Worm (Caenorhabditis elegans) whole organism, L3 larva: ENCODE measurements around the gene sru-27.

Experiments used
- R02D3.7 ChIP-seq: fragments of 150-350 bp; optimal IDR thresholded peaks from 2 replicates; lab custom pipeline; 2014; ENCODE audit warnings: missing biosample characterization, missing genetic modification characterization
- ZK546.5 ChIP-seq: sonication (generic microtip); optimal IDR thresholded peaks from 2 replicates; lab custom pipeline; 2017; ENCODE audit warnings: missing biosample characterization, missing genetic modification characterization
- aly-2 ChIP-seq: fragments of 150-350 bp; optimal IDR thresholded peaks from 2 replicates; lab custom pipeline; 2014; ENCODE audit warnings: missing biosample characterization, missing genetic modification characterization
- ama-1 ChIP-seq: fragments of 150-350 bp; optimal IDR thresholded peaks from 2 replicates; lab custom pipeline; 2018
- ceh-28 ChIP-seq: fragments of 150-350 bp; optimal IDR thresholded peaks from 2 replicates; lab custom pipeline; 2014; ENCODE audit warnings: missing biosample characterization, missing genetic modification reagents, missing genetic modification characterization
- ceh-9 ChIP-seq: sonication (generic microtip); optimal IDR thresholded peaks from 2 replicates; lab custom pipeline; 2018; ENCODE audit warnings: missing biosample characterization, missing genetic modification characterization
- egl-27 ChIP-seq: sonication (generic microtip); optimal IDR thresholded peaks from 4 replicates; lab custom pipeline; 2017; ENCODE audit warnings: missing biosample characterization, missing genetic modification reagents, missing genetic modification characterization
- elt-2 ChIP-seq: sonication (generic microtip); optimal IDR thresholded peaks from 2 replicates; lab custom pipeline; 2016; ENCODE audit warnings: missing genetic modification reagents, mild to moderate bottlenecking, missing genetic modification characterization, missing compliant biosample characterization
- eor-1 ChIP-seq, 2 experiments: fragments of 150-350 bp; optimal IDR thresholded peaks; 2 replicates each; lab custom pipeline; 2014 to 2018; ENCODE audit warnings: missing biosample characterization in 2 of 2, missing genetic modification characterization in 2 of 2
- fkh-10 ChIP-seq: sonication (generic microtip); optimal IDR thresholded peaks from 2 replicates; lab custom pipeline; 2017; ENCODE audit warnings: missing biosample characterization, missing genetic modification reagents, missing genetic modification characterization
- fkh-2 ChIP-seq: fragments of 150-350 bp; optimal IDR thresholded peaks from 2 replicates; lab custom pipeline; 2014; ENCODE audit warnings: missing biosample characterization, missing genetic modification reagents, missing genetic modification characterization
- hmg-11 ChIP-seq: sonication (generic microtip); optimal IDR thresholded peaks from 2 replicates; lab custom pipeline; 2016; ENCODE audit warnings: missing genetic modification characterization, missing compliant biosample characterization
- jun-1 ChIP-seq: fragments of 150-350 bp; optimal IDR thresholded peaks from 2 replicates; lab custom pipeline; 2014; ENCODE audit warnings: missing biosample characterization, missing genetic modification reagents, missing genetic modification characterization
- lin-39 ChIP-seq: fragments of 150-350 bp; optimal IDR thresholded peaks from 2 replicates; lab custom pipeline; 2018; ENCODE audit warnings: missing biosample characterization, missing genetic modification reagents, missing genetic modification characterization
- mdl-1 ChIP-seq: fragments of 150-350 bp; optimal IDR thresholded peaks from 2 replicates; lab custom pipeline; 2014; ENCODE audit warnings: missing biosample characterization, missing genetic modification characterization
- nfya-1 ChIP-seq: sonication (generic microtip); optimal IDR thresholded peaks from 2 replicates; lab custom pipeline; 2017; ENCODE audit warnings: missing genetic modification characterization, mild to moderate bottlenecking, missing compliant biosample characterization, antibody characterized with exemption, moderate library complexity; ENCODE audit not compliant: insufficient read depth
- nhr-23 ChIP-seq: fragments of 150-350 bp; optimal IDR thresholded peaks from 2 replicates; lab custom pipeline; 2014; ENCODE audit warnings: missing biosample characterization, missing genetic modification reagents, missing genetic modification characterization
- nhr-25 ChIP-seq: sonication (generic microtip); optimal IDR thresholded peaks from 2 replicates; lab custom pipeline; 2017; ENCODE audit warnings: missing biosample characterization, missing genetic modification characterization
- nhr-28 ChIP-seq: fragments of 150-350 bp; optimal IDR thresholded peaks from 2 replicates; lab custom pipeline; 2014; ENCODE audit warnings: missing biosample characterization, missing genetic modification characterization
- nhr-43 ChIP-seq: sonication (generic microtip); optimal IDR thresholded peaks from 2 replicates; lab custom pipeline; 2016; ENCODE audit warnings: mild to moderate bottlenecking, missing genetic modification characterization, missing compliant biosample characterization; ENCODE audit not compliant: poor library complexity, severe bottlenecking
- nhr-67 ChIP-seq: fragments of 150-350 bp; optimal IDR thresholded peaks from 2 replicates; lab custom pipeline; 2014; ENCODE audit warnings: missing biosample characterization, missing genetic modification characterization
- nhr-76 ChIP-seq: fragments of 150-350 bp; sonication (generic microtip); optimal IDR thresholded peaks from 5 replicates; lab custom pipeline; 2014; ENCODE audit warnings: missing biosample characterization, missing genetic modification characterization
- pha-4 ChIP-seq: fragments of 150-350 bp; optimal IDR thresholded peaks from 2 replicates; lab custom pipeline; 2014; ENCODE audit warnings: missing biosample characterization, missing genetic modification reagents, missing genetic modification characterization
- pqm-1 ChIP-seq: fragments of 150-350 bp; optimal IDR thresholded peaks from 2 replicates; lab custom pipeline; 2017; ENCODE audit warnings: missing biosample characterization, missing genetic modification characterization, inconsistent platforms
- sea-2 ChIP-seq: fragments of 150-350 bp; sonication (generic microtip); optimal IDR thresholded peaks from 4 replicates; lab custom pipeline; 2014; ENCODE audit warnings: missing biosample characterization, missing genetic modification reagents, missing genetic modification characterization
- skn-1 ChIP-seq: fragments of 150-350 bp; optimal IDR thresholded peaks from 2 replicates; lab custom pipeline; 2014; ENCODE audit warnings: missing biosample characterization, missing genetic modification characterization
- tbx-2 ChIP-seq: sonication (generic microtip); optimal IDR thresholded peaks from 2 replicates; lab custom pipeline; 2016; ENCODE audit warnings: mild to moderate bottlenecking, missing genetic modification characterization, missing compliant biosample characterization
- unc-39 ChIP-seq: sonication (generic microtip); optimal IDR thresholded peaks from 4 replicates; lab custom pipeline; 2017; ENCODE audit warnings: missing biosample characterization, missing genetic modification characterization
- unc-62 ChIP-seq: fragments of 150-350 bp; sonication (generic microtip); optimal IDR thresholded peaks from 4 replicates; lab custom pipeline; 2014; ENCODE audit warnings: missing biosample characterization, missing genetic modification reagents, missing genetic modification characterization
- zag-1 ChIP-seq: fragments of 150-350 bp; optimal IDR thresholded peaks from 2 replicates; lab custom pipeline; 2014; ENCODE audit warnings: missing biosample characterization, missing genetic modification characterization

sru-27 gene

ce11 chrV:1456614-1457013, 42.6 kb upstream of the sru-27 start:
- TF ChIP-seq pha-4 (tag; lab: Kevin White, UChicago) (peak; percentile 64), sea-2 (GFP tag; lab: Kevin White, UChicago) (no peak), jun-1 (tag; lab: Kevin White, UChicago) (peak; percentile 72), nhr-25 (tag; lab: Kevin White, UChicago) (no peak), elt-2 (tag; lab: Kevin White, UChicago) (peak; percentile 82), ceh-28 (tag; lab: Kevin White, UChicago) (peak; percentile 20), pqm-1 (peak; percentile 98)

- peak; percentile 96 for TF ChIP-seq pqm-1
- peak; percentile 85 for TF ChIP-seq elt-2 (tag; lab: Kevin White, UChicago)
- TF ChIP-seq jun-1 (tag; lab: Kevin White, UChicago) = peak; percentile 64
- TF ChIP-seq unc-39 = no peak
- peak; percentile 67 for TF ChIP-seq pha-4 (tag; lab: Kevin White, UChicago)
- TF ChIP-seq nhr-67 (tag; lab: Kevin White, UChicago) = no peak
- TF ChIP-seq ama-1 (lab: Kevin White, UChicago) = no peak
These were observed 39.8 kb upstream of the sru-27 start for ce11 chrV:1459374-1459926.

- TF ChIP-seq ceh-9 (tag; lab: Kevin White, UChicago) = no peak
- no peak for TF ChIP-seq zag-1 (tag; lab: Kevin White, UChicago)
- TF ChIP-seq fkh-10 = no peak
- no peak for TF ChIP-seq nhr-43 (tag; lab: Kevin White, UChicago)
- TF ChIP-seq mdl-1 (tag; lab: Kevin White, UChicago) = no peak
- TF ChIP-seq pha-4 (tag; lab: Kevin White, UChicago) = no peak
- TF ChIP-seq nhr-76 (tag; lab: Kevin White, UChicago) = no peak
- no peak for TF ChIP-seq lin-39 (tag; lab: Kevin White, UChicago)
- TF ChIP-seq eor-1 (tag; optimal IDR thresholded peaks at IDR 0.05; lab: Kevin White, UChicago) = no peak
- TF ChIP-seq R02D3.7 (tag; lab: Kevin White, UChicago) = no peak
- TF ChIP-seq skn-1 = no peak
- TF ChIP-seq aly-2 (tag; lab: Kevin White, UChicago) = no peak
- TF ChIP-seq nhr-23 = no peak
- TF ChIP-seq nhr-28 (tag; lab: Kevin White, UChicago) = no peak
- TF ChIP-seq jun-1 (tag; lab: Kevin White, UChicago) = no peak
- no peak for TF ChIP-seq tbx-2 (tag; lab: Kevin White, UChicago)
- TF ChIP-seq, all 47 proteins: peak for 0
These were observed 39.2 kb upstream of the sru-27 start, which contains the start of gene hacd-1 for ce11 chrV:1460069-1460468. hacd-1 (plus strand) TSS chrV:1460369.

ce11 chrV:1464543-1465040, 34.6 kb upstream of the sru-27 start, which contains the start of the genes fpn-1.2 and pqn-54:
fpn-1.2 (minus strand) TSS chrV:1464699.
pqn-54 (plus strand) TSS chrV:1464990.
- TF ChIP-seq unc-62 (GFP tag; lab: Kevin White, UChicago) (no peak), elt-2 (tag; lab: Kevin White, UChicago) (peak; percentile 53), pqm-1 (peak; percentile 20)

ce11 chrV:1465932-1466331, 33.3 kb upstream of the sru-27 start:
- TF ChIP-seq fkh-2 (tag; lab: Kevin White, UChicago) = no peak
- TF ChIP-seq ZK546.5 (tag; lab: Kevin White, UChicago) = no peak
- no peak for TF ChIP-seq ama-1 (lab: Kevin White, UChicago)
- TF ChIP-seq zag-1 (tag; lab: Kevin White, UChicago) = no peak
- no peak for TF ChIP-seq nhr-25 (tag; lab: Kevin White, UChicago)
- TF ChIP-seq nhr-67 (tag; lab: Kevin White, UChicago) = no peak
- no peak for TF ChIP-seq hmg-11 (tag; lab: Kevin White, UChicago)
- TF ChIP-seq pqm-1 = no peak
- no peak for TF ChIP-seq egl-27 (tag; lab: Kevin White, UChicago)
- no peak for TF ChIP-seq nfya-1 (tag; lab: Kevin White, UChicago)
- no peak for TF ChIP-seq lin-39 (tag; lab: Kevin White, UChicago)
- no peak for TF ChIP-seq pha-4 (tag; lab: Kevin White, UChicago)
